Fruit fly (Drosophila melanogaster): ENCODE data around the gene alpha-Est4.
A peak's percentile ranks its signal among the peaks of the same experiment; 100 is the strongest.

The alpha-Est4 gene

DNA sequence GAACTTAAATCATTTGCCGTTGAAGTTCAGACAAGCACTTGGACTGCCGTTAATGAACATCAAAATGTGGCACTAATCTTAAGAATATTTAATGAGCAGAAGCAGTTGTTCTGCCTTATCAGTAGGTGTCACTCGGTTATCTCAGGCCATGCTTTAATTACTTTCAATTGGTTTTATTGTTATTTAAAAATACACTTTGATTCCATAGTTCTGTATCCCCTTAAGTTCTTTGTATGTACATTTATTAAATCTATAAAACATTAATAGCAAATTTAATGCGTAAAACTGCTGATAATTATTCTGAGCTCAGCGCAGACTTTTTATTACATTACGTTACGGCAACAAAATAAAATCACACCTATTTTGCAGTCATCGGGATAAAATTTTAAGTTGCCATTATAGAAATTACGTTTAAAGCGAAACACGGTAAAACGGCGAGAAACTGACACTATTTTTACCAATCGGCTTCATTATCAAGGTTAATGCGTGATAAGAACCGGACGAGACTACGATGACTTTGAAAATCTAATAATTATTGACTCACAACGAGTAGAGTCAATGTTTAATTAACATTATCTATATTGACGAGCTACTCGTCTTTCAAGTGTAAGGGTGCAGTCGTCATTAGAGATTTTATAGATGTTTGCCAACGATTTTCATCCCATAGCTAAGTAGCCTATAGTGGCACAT lies 16.0 kb downstream of the alpha-Est4 start:
- TF ChIP-seq CG18599 (GFP tag; optimal IDR thresholded peaks at IDR 0.05): peak; percentile 22
- peak; percentile 12 for TF ChIP-seq CG33557 (GFP tag; optimal IDR thresholded peaks at IDR 0.05)
- TF ChIP-seq CG15696 (tag; optimal IDR thresholded peaks at IDR 0.05): peak; percentile 5
- TF ChIP-seq nmo (GFP tag; optimal IDR thresholded peaks at IDR 0.05): no peak
- TF ChIP-seq exex (tag; optimal IDR thresholded peaks at IDR 0.05): peak; percentile 52
- peak; percentile 52 for TF ChIP-seq abd-A (tag; optimal IDR thresholded peaks at IDR 0.05)
- peak; percentile 4 for TF ChIP-seq PHDP (tag; optimal IDR thresholded peaks at IDR 0.05)
- TF ChIP-seq mirr (GFP tag; optimal IDR thresholded peaks at IDR 0.05): peak; percentile 44
- peak; percentile 58 for TF ChIP-seq Med (GFP tag)
- TF ChIP-seq CG34376 (GFP tag; optimal IDR thresholded peaks at IDR 0.05): peak; percentile 51
- TF ChIP-seq CG7987 (GFP tag; optimal IDR thresholded peaks at IDR 0.05): peak; percentile 6
- no peak for TF ChIP-seq MBD-R2 (GFP tag; IDR thresholded peaks at IDR 0.05)
- TF ChIP-seq Eip74EF (GFP tag; optimal IDR thresholded peaks at IDR 0.05): no peak
- TF ChIP-seq sens (GFP tag): peak; percentile 67
- no peak for TF ChIP-seq mam (GFP tag; optimal IDR thresholded peaks at IDR 0.05)
- TF ChIP-seq CG8765 (GFP tag; IDR thresholded peaks at IDR 0.05): no peak

dm6 chr3R:7519356-7519755 lies 19.1 kb downstream of the alpha-Est4 start, which contains the start of gene Ubc84D:
Gene Ubc84D, minus strand, starts transcription at chr3R:7519456.
- TF ChIP-seq sens (GFP tag) (peak; percentile 16), Hey (tag; optimal IDR thresholded peaks at IDR 0.05) (no peak)

dm6 chr3R:7515599-7516069 lies 22.8 kb downstream of the alpha-Est4 start, which contains the start of gene alpha-Est8:
Gene alpha-Est8, minus strand, starts transcription at chr3R:7515670.
- TF ChIP-seq Hmr (GFP tag; optimal IDR thresholded peaks at IDR 0.05) (peak; percentile 40), Fer3 (tag; optimal IDR thresholded peaks at IDR 0.05) (no peak), Gug (GFP tag; IDR thresholded peaks at IDR 0.05) (no peak), tup (GFP tag; optimal IDR thresholded peaks at IDR 0.05) (no peak), CG10267 (tag; optimal IDR thresholded peaks at IDR 0.05) (no peak), CG11456 (GFP tag; IDR thresholded peaks at IDR 0.05) (0 out of 3 replicates have a peak, but pooled peaks have one; percentile 63), sug (tag; optimal IDR thresholded peaks at IDR 0.05) (peak; percentile 100), caup (GFP tag; optimal IDR thresholded peaks at IDR 0.05; ENCODE audit: severe bottlenecking) (no peak), Stat92E (GFP tag; optimal IDR thresholded peaks at IDR 0.05) (no peak), Deaf1 (tag; optimal IDR thresholded peaks at IDR 0.05) (peak; percentile 75), GATAe (GFP tag; conservative IDR thresholded peaks at IDR 0.05) (0 out of 2 replicates have a peak, but pooled peaks have one; percentile 16), Meics (GFP tag; optimal IDR thresholded peaks at IDR 0.05) (peak; percentile 3), Med (GFP tag) (peak; percentile 82), tgo (GFP tag; IDR thresholded peaks at IDR 0.05) (no peak), corto (GFP tag; optimal IDR thresholded peaks at IDR 0.05) (no peak), hbn (GFP tag; IDR thresholded peaks at IDR 0.05; ENCODE audit: partially characterized antibody) (no peak), CG7839 (tag; optimal IDR thresholded peaks at IDR 0.05) (peak; percentile 6), scrt (GFP tag; optimal IDR thresholded peaks at IDR 0.05) (peak; percentile 1), gfzf (GFP tag; optimal IDR thresholded peaks at IDR 0.05) (no peak), CG15514 (GFP tag; optimal IDR thresholded peaks at IDR 0.05) (no peak), Eip74EF (GFP tag; optimal IDR thresholded peaks at IDR 0.05) (no peak), slou (GFP tag; optimal IDR thresholded peaks at IDR 0.05) (no peak), chinmo (GFP tag; IDR thresholded peaks at IDR 0.05; ENCODE audit: partially characterized antibody) (peak; percentile 91; the same call in 3 of the 4 replicates), CG5245 (GFP tag; optimal IDR thresholded peaks at IDR 0.05) (no peak), mirr (GFP tag; optimal IDR thresholded peaks at IDR 0.05) (peak; percentile 75), Jarid2 (GFP tag; optimal IDR thresholded peaks at IDR 0.05) (peak; percentile 54), lola (GFP tag; optimal IDR thresholded peaks at IDR 0.05) (no peak), grau (tag; optimal IDR thresholded peaks at IDR 0.05) (peak; percentile 22), CG7745 (tag; optimal IDR thresholded peaks at IDR 0.05) (no peak), CG8281 (tag; optimal IDR thresholded peaks at IDR 0.05) (no peak)

Measured in whole organism, embryonic.